Worm (Caenorhabditis elegans): ENCODE results near the gene his-60.

his-60 gene

DNA sequence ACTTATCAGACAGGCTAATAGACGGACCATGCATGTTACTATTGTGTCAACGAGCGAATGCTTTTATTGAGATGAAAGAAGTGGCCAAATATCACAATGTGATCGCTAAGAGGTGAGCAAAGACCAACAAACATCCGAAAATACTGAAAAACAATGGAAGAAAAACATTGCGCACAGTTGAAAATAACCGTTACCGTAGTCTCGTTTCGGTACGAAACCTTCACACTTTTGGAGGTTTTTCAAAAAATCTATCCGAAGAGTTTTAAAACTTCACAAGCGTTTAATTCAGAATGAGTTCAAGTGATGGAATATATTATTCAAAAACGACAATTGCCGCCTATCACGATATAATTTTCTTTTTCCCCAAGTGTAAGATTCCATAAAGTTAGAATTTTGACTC is 21.1 kb upstream of the his-60 start (continued):
- no peak for TF ChIP-seq ceh-91 (GFP tag; IDR thresholded peaks at IDR 0.05)
- no peak for TF ChIP-seq Y79H2A.3 (GFP tag; conservative IDR thresholded peaks at IDR 0.05)
- TF ChIP-seq attf-3 (GFP tag; conservative IDR thresholded peaks at IDR 0.05) = peak; percentile 35; the same call in 1 of the 2 replicates
- TF ChIP-seq tbp1 (GFP tag; optimal IDR thresholded peaks at IDR 0.05) = no peak
- TF ChIP-seq zim-3 (tag; optimal IDR thresholded peaks at IDR 0.05) = no peak
- TF ChIP-seq bed-2 (GFP tag; IDR thresholded peaks at IDR 0.05) = no peak
- no peak for TF ChIP-seq ekl-4 (GFP tag; IDR thresholded peaks at IDR 0.05)
- TF ChIP-seq F57A8.1 (GFP tag; optimal IDR thresholded peaks at IDR 0.05) = no peak
- no peak for TF ChIP-seq B0336.3 (GFP tag; IDR thresholded peaks at IDR 0.05)
- peak; percentile 51 for TF ChIP-seq efl-1 (GFP tag; optimal IDR thresholded peaks at IDR 0.05)
- TF ChIP-seq him-1 (tag; optimal IDR thresholded peaks at IDR 0.05) = peak; percentile 16
- TF ChIP-seq atf-7 (tag; optimal IDR thresholded peaks at IDR 0.05) = no peak
- no peak for TF ChIP-seq lsy-27 (tag; optimal IDR thresholded peaks at IDR 0.05; ENCODE audit: borderline replicate concordance, insufficient read depth)

- TF ChIP-seq hsf-1 (GFP tag; IDR thresholded peaks at IDR 0.05) (0 out of 2 replicates have a peak, but pooled peaks have one; percentile 54), sptf-2 (GFP tag; optimal IDR thresholded peaks at IDR 0.05) (no peak), hlh-12 (tag; optimal IDR thresholded peaks at IDR 0.05) (no peak), egrh-3 (GFP tag; IDR thresholded peaks at IDR 0.05) (0 out of 2 replicates have a peak, but pooled peaks have one; percentile 8), lin-40 (tag; optimal IDR thresholded peaks at IDR 0.05) (peak; percentile 68), K11D2.4 (GFP tag; IDR thresholded peaks at IDR 0.05) (peak; percentile 54; the same call in 1 of the 2 replicates), nfyb-1 (GFP tag; IDR thresholded peaks at IDR 0.05) (peak; percentile 44; the same call in 1 of the 2 replicates), madf-3 (GFP tag; IDR thresholded peaks at IDR 0.05) (peak; percentile 97), bed-2 (GFP tag; IDR thresholded peaks at IDR 0.05) (no peak), B0336.3 (GFP tag; IDR thresholded peaks at IDR 0.05) (peak; percentile 75), nhr-179 (tag; optimal IDR thresholded peaks at IDR 0.05) (no peak), lin-35 (GFP tag; optimal IDR thresholded peaks at IDR 0.05) (peak in 1 of 3 experiments; percentile 73), ceh-100 (GFP tag; IDR thresholded peaks at IDR 0.05) (0 out of 2 replicates have a peak, but pooled peaks have one; percentile 40), ztf-28 (GFP tag; IDR thresholded peaks at IDR 0.05) (no peak), madf-8 (GFP tag; conservative IDR thresholded peaks at IDR 0.05) (no peak), B0261.1 (tag; optimal IDR thresholded peaks at IDR 0.05) (no peak), lsy-27 (tag; optimal IDR thresholded peaks at IDR 0.05; ENCODE audit: borderline replicate concordance, insufficient read depth) (no peak), snpc-3.4 (tag; optimal IDR thresholded peaks at IDR 0.05) (no peak), atf-7 (tag; optimal IDR thresholded peaks at IDR 0.05) (peak; percentile 44), athp-1 (tag; optimal IDR thresholded peaks at IDR 0.05) (peak; percentile 38), lin-54 (GFP tag; optimal IDR thresholded peaks at IDR 0.05) (peak; percentile 81), B0019.2 (GFP tag; conservative IDR thresholded peaks at IDR 0.05) (no peak), ceh-58 (GFP tag; IDR thresholded peaks at IDR 0.05) (no peak), ets-4 (GFP tag; optimal IDR thresholded peaks at IDR 0.05) (peak; percentile 48), F10E7.11 (tag; optimal IDR thresholded peaks at IDR 0.05) (no peak), egl-44 (GFP tag; IDR thresholded peaks at IDR 0.05) (no peak), ZK185.1 (tag; optimal IDR thresholded peaks at IDR 0.05; ENCODE audit: poor library complexity, severe bottlenecking) (no peak), bed-1 (GFP tag; IDR thresholded peaks at IDR 0.05) (no peak), madf-10 (tag; optimal IDR thresholded peaks at IDR 0.05) (peak; percentile 45), somi-1 (GFP tag; optimal IDR thresholded peaks at IDR 0.05) (peak; percentile 65), ama-1 (optimal IDR thresholded peaks at IDR 0.05) (no peak), ama-1 (GFP tag; optimal IDR thresholded peaks at IDR 0.05) (no peak), cebp-1 (GFP tag; IDR thresholded peaks at IDR 0.05) (no peak), cebp-1 (tag; optimal IDR thresholded peaks at IDR 0.05) (peak; percentile 73), tbp1 (GFP tag; optimal IDR thresholded peaks at IDR 0.05) (peak; percentile 55), hmg-1.2 (GFP tag; IDR thresholded peaks at IDR 0.05) (peak; percentile 92), ztf-3 (GFP tag; optimal IDR thresholded peaks at IDR 0.05) (no peak), hlh-26 (GFP tag; conservative IDR thresholded peaks at IDR 0.05) (no peak)
Observed at ce11 chrIV:7507841-7508509, 20.2 kb upstream of the his-60 start, which contains the start of the genes vdac-1 and R05G6.5. TSS of gene vdac-1 (minus strand) at chrIV:7507891. TSS of gene R05G6.5 (plus strand) at chrIV:7508367.
